Fruit fly (Drosophila melanogaster): ENCODE results near the gene Coa7.

Coa7 gene

dm6 chrX:23004598-23005469 lies 8.5 kb upstream of the Coa7 start, which contains the start of the genes stnA and stnB (continued):
- TF ChIP-seq gce (GFP tag; IDR thresholded peaks at IDR 0.05): no peak
- TF ChIP-seq tgo (GFP tag; IDR thresholded peaks at IDR 0.05): 0 out of 3 replicates have a peak, but pooled peaks have one; percentile 16
- peak in 1 of 2 experiments; percentile 13 for TF ChIP-seq eve (GFP tag; optimal IDR thresholded peaks at IDR 0.05)
- TF ChIP-seq CG6854 (GFP tag; optimal IDR thresholded peaks at IDR 0.05): no peak
- TF ChIP-seq CG18599 (GFP tag; optimal IDR thresholded peaks at IDR 0.05): peak; percentile 62
- no peak for TF ChIP-seq HLH3B (GFP tag; IDR thresholded peaks at IDR 0.05)
- TF ChIP-seq CG31441 (GFP tag; IDR thresholded peaks at IDR 0.05): 0 out of 2 replicates have a peak, but pooled peaks have one; percentile 12
- TF ChIP-seq CG17361 (GFP tag; IDR thresholded peaks at IDR 0.05): 0 out of 3 replicates have a peak, but pooled peaks have one; percentile 34
- peak; percentile 39 for TF ChIP-seq CG7839 (tag; optimal IDR thresholded peaks at IDR 0.05)
- no peak for TF ChIP-seq CG6272 (GFP tag; IDR thresholded peaks at IDR 0.05)
- TF ChIP-seq lilli (GFP tag; optimal IDR thresholded peaks at IDR 0.05): peak; percentile 45

dm6 chrX:23006925-23007324 lies 6.4 kb upstream of the Coa7 start:
- no peak for TF ChIP-seq aop (GFP tag; IDR thresholded peaks at IDR 0.05)
- peak; percentile 98 for TF ChIP-seq CG15514 (GFP tag; optimal IDR thresholded peaks at IDR 0.05)
- TF ChIP-seq pros (GFP tag; optimal IDR thresholded peaks at IDR 0.05): no peak
- TF ChIP-seq Sry-β (GFP tag; optimal IDR thresholded peaks at IDR 0.05): peak; percentile 65
- no peak for TF ChIP-seq CG15479 (GFP tag; optimal IDR thresholded peaks at IDR 0.05)
- no peak for TF ChIP-seq luna (GFP tag; optimal IDR thresholded peaks at IDR 0.05)
- peak; percentile 53; the same call in 2 of the 3 replicates for TF ChIP-seq row (GFP tag; IDR thresholded peaks at IDR 0.05)
- TF ChIP-seq slbo (GFP tag; IDR thresholded peaks at IDR 0.05): 0 out of 2 replicates have a peak, but pooled peaks have one; percentile 28

dm6 chrX:23007399-23007798 lies 5.9 kb upstream of the Coa7 start:
- TF ChIP-seq CG2678 (tag; optimal IDR thresholded peaks at IDR 0.05) (peak; percentile 42), mam (GFP tag; optimal IDR thresholded peaks at IDR 0.05) (no peak), NFAT (GFP tag; IDR thresholded peaks at IDR 0.05) (no peak; the same call in 1 of the 2 replicates), emc (GFP tag; optimal IDR thresholded peaks at IDR 0.05) (no peak), Ptx1 (GFP tag; IDR thresholded peaks at IDR 0.05) (0 out of 2 replicates have a peak, but pooled peaks have one; percentile 27), tap (tag; optimal IDR thresholded peaks at IDR 0.05) (no peak), jigr1 (GFP tag; IDR thresholded peaks at IDR 0.05) (no peak), CG4282 (GFP tag; optimal IDR thresholded peaks at IDR 0.05) (no peak), odd (GFP tag; optimal IDR thresholded peaks at IDR 0.05) (no peak), CG15073 (GFP tag; optimal IDR thresholded peaks at IDR 0.05) (no peak), Nf-YA (GFP tag; IDR thresholded peaks at IDR 0.05) (no peak), Hr51 (GFP tag; optimal IDR thresholded peaks at IDR 0.05) (peak in 1 of 2 experiments; percentile 32), CG2116 (GFP tag; optimal IDR thresholded peaks at IDR 0.05) (peak; percentile 84), btn (GFP tag; optimal IDR thresholded peaks at IDR 0.05) (no peak), B-H2 (GFP tag; optimal IDR thresholded peaks at IDR 0.05) (no peak), CG2129 (GFP tag; IDR thresholded peaks at IDR 0.05; ENCODE audit: partially characterized antibody) (peak; percentile 86), CG3838 (GFP tag; optimal IDR thresholded peaks at IDR 0.05) (no peak), CG18599 (GFP tag; optimal IDR thresholded peaks at IDR 0.05) (no peak), bcd (GFP tag; optimal IDR thresholded peaks at IDR 0.05) (no peak), CG10431 (GFP tag; optimal IDR thresholded peaks at IDR 0.05) (no peak), Dbx (GFP tag; IDR thresholded peaks at IDR 0.05) (peak; percentile 59; the same call in 2 of the 3 replicates), Awh (GFP tag; IDR thresholded peaks at IDR 0.05) (no peak), Eip74EF (GFP tag; optimal IDR thresholded peaks at IDR 0.05) (no peak), gsb-n (tag; optimal IDR thresholded peaks at IDR 0.05) (no peak), CG12391 (tag; optimal IDR thresholded peaks at IDR 0.05) (peak; percentile 52), Rx (GFP tag; IDR thresholded peaks at IDR 0.05) (no peak), CG15696 (tag; optimal IDR thresholded peaks at IDR 0.05) (no peak), rib (GFP tag; IDR thresholded peaks at IDR 0.05) (no peak)

All from whole organism, embryonic.